Worm (Caenorhabditis elegans) whole organism, mixed stage, embryonic: ENCODE results near the gene tab-1.

Experiments used
- lsy-2 ChIP-seq: fragments of 150-350 bp; optimal IDR thresholded peaks from 2 replicates; lab custom pipeline; 2014; ENCODE audit warnings: missing biosample characterization, missing genetic modification characterization
- mls-2 ChIP-seq: sonication (generic microtip); optimal IDR thresholded peaks from 2 replicates; lab custom pipeline; 2016; ENCODE audit warnings: mild to moderate bottlenecking, missing genetic modification characterization, moderate library complexity, missing compliant biosample characterization

DNA sequence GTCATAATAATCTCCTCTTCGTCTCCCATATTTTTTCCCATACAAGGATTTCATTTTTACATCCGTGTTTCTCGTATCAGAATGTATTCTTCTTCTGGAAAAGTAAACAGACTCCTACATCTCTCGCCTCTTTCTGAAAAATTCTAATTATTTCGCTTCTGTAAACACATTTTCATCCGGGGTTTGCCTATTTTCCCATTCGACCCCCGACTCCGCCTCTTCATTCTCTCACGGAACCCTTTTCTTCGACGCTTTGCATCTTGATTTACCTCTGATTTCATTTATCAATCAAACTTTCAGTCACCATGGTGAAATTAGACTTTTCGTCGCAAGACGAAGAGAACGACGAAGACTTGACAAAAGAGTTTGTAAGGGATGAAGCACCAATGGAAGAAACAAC, 7.5 kb downstream of the tab-1 start, which contains the start of gene snt-1:
- TF ChIP-seq lsy-2 (tag; lab: Kevin White, UChicago) (no peak), mls-2 (tag; lab: Kevin White, UChicago) (no peak)
